Fruit fly (Drosophila melanogaster) whole organism, larva: ENCODE measurements around the gene Spn77Bb.

ENCODE experiments used
- noc ChIP-seq: fragments of 200-800 bp; sonication (Bioruptor generic); optimal IDR thresholded peaks from 3 replicates; lab custom pipeline; 2019; ENCODE audit warnings: missing biosample characterization, mild to moderate bottlenecking, missing genetic modification characterization, moderate library complexity

Gene Spn77Bb

dm6 chr3L:20370013-20370412 is 49.3 kb downstream of the Spn77Bb start, which contains the start of gene CG13247:
TSS of gene CG13247 (plus strand) at chr3L:20370313.
- TF ChIP-seq noc: no peak
